Worm (Caenorhabditis elegans): ENCODE results near the gene F40F8.12.

Gene F40F8.12

DNA sequence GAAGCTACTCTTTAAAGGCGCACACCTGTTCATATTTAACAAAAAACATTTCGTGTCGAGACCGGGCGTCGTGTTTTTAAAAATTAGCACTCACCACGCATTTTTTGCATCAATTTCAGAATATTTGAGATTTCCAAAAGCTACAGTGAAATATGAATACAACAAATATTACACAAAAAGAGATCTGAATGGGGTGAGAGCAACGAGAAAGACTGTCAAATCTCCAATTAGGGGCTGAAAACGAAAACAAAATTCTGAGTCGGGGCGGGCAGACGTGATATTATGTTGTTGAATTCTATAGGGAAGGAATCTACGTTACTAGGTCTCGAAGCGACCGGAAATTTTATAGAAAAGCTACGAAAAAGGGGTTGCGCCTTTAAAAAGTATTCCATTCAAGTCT lies 26.0 kb upstream of the F40F8.12 start, which contains the start of gene C09H10.5:
Gene C09H10.5, minus strand, starts transcription at position 101 of the 400 bp plus-strand sequence.
- TF ChIP-seq aly-2 (tag; optimal IDR thresholded peaks at IDR 0.05) (no peak), mml-1 (tag; optimal IDR thresholded peaks at IDR 0.05) (no peak), zag-1 (tag; optimal IDR thresholded peaks at IDR 0.05) (no peak), nhr-25 (tag; optimal IDR thresholded peaks at IDR 0.05) (no peak), nhr-11 (tag; optimal IDR thresholded peaks at IDR 0.05) (no peak)

DNA sequence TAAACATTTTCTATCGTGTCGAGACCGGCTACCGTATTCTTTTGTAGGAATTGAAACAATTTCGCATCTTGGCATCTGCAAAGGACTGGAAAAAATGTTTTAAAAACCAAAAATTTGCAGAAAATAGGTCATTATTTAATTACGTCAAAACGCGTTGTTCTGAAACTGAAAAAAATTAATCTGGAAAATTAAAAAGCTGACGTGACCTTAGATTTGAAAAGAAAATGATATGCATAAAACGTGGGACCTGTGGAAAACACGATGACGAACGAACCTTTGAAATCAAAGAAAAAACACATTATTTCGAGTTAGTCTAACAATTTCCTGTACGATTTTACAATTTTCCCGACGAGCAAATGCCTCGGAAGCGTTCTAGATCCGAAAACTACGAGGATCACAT lies 25.5 kb upstream of the F40F8.12 start, which contains the start of gene C09H10.9:
Gene C09H10.9, plus strand, starts transcription at position 301 of the 400 bp plus-strand sequence.
- TF ChIP-seq mdl-1 (tag; optimal IDR thresholded peaks at IDR 0.05) (no peak), lin-39 (tag; optimal IDR thresholded peaks at IDR 0.05) (no peak), ama-1 (optimal IDR thresholded peaks at IDR 0.05) (no peak), nhr-43 (tag; optimal IDR thresholded peaks at IDR 0.05; ENCODE audit: poor library complexity, severe bottlenecking) (no peak), sea-2 (GFP tag; optimal IDR thresholded peaks at IDR 0.05) (no peak), pha-4 (tag; optimal IDR thresholded peaks at IDR 0.05) (no peak), nfya-1 (tag; optimal IDR thresholded peaks at IDR 0.05; ENCODE audit: insufficient read depth) (no peak), lsy-12 (tag; optimal IDR thresholded peaks at IDR 0.05) (no peak), R02D3.7 (tag; optimal IDR thresholded peaks at IDR 0.05) (no peak), egl-5 (tag; optimal IDR thresholded peaks at IDR 0.05) (no peak)

DNA sequence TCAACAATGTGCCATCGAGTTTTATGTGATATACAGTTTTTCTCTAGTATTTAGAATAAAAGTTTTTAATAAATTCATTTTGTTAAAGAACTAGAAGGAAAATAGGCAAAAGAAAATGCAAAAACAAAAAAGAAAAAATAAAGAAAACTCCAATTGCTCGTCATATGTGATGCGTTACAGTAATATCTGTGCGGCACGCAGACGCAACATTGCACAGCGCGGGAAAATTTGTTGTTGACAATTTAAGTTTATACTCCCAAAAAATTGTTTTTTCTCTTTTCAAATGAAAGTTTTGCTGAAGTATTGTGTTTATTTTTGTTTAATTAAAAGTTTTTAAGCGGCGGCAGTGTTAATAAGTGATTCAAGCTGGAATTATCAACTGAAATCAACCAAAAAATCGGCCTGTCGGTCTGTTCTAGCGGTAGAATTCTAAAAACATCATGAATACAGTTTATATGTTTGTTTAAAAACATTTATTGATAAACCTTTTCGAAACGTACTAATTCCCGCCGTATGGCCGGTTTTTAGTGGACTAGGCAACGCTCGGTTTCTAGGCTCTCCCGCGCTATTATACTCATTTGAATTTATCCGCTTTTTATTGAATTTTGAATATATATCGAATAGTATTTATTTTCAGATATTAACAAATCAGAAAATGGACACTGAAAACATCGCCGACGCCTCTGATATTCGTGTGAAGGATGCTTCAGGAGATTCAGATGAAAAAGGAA lies 23.5 kb upstream of the F40F8.12 start, which contains the start of gene nasp-1:
Gene nasp-1, plus strand, starts transcription at position 632 of the 731 bp plus-strand sequence.
- TF ChIP-seq nhr-23 (tag; optimal IDR thresholded peaks at IDR 0.05) (no peak), nhr-76 (tag; optimal IDR thresholded peaks at IDR 0.05) (no peak), nhr-11 (tag; optimal IDR thresholded peaks at IDR 0.05) (no peak), hmg-11 (tag; optimal IDR thresholded peaks at IDR 0.05) (no peak), nfya-1 (tag; optimal IDR thresholded peaks at IDR 0.05; ENCODE audit: insufficient read depth) (peak; percentile 24), nhr-67 (tag; optimal IDR thresholded peaks at IDR 0.05) (no peak), eor-1 (tag; optimal IDR thresholded peaks at IDR 0.05) (no peak), pha-4 (tag; optimal IDR thresholded peaks at IDR 0.05) (peak; percentile 6), skn-1 (tag; optimal IDR thresholded peaks at IDR 0.05) (no peak), sea-2 (GFP tag; optimal IDR thresholded peaks at IDR 0.05) (no peak), ceh-82 (tag; optimal IDR thresholded peaks at IDR 0.05) (no peak), fkh-2 (tag; optimal IDR thresholded peaks at IDR 0.05) (no peak)

ce11 chrII:11107828-11108227 lies 21.8 kb upstream of the F40F8.12 start, which contains the start of gene apc-17:
Gene apc-17, plus strand, starts transcription at chrII:11108128.
- TF ChIP-seq pha-4 (tag; optimal IDR thresholded peaks at IDR 0.05) (no peak), nhr-67 (tag; optimal IDR thresholded peaks at IDR 0.05) (no peak), R02D3.7 (tag; optimal IDR thresholded peaks at IDR 0.05) (no peak), mml-1 (tag; optimal IDR thresholded peaks at IDR 0.05) (no peak), ceh-16 (tag; optimal IDR thresholded peaks at IDR 0.05) (no peak), elt-3 (tag; optimal IDR thresholded peaks at IDR 0.05) (no peak), ZK546.5 (tag; optimal IDR thresholded peaks at IDR 0.05) (no peak), fkh-10 (GFP tag; optimal IDR thresholded peaks at IDR 0.05) (no peak), pqm-1 (tag; optimal IDR thresholded peaks at IDR 0.05) (no peak), nhr-25 (tag; optimal IDR thresholded peaks at IDR 0.05) (no peak), nfya-1 (tag; optimal IDR thresholded peaks at IDR 0.05; ENCODE audit: insufficient read depth) (no peak)

- no peak for TF ChIP-seq ceh-82 (tag; optimal IDR thresholded peaks at IDR 0.05)
These were observed 19.2 kb upstream of the F40F8.12 start for ce11 chrII:11110419-11110818.

DNA sequence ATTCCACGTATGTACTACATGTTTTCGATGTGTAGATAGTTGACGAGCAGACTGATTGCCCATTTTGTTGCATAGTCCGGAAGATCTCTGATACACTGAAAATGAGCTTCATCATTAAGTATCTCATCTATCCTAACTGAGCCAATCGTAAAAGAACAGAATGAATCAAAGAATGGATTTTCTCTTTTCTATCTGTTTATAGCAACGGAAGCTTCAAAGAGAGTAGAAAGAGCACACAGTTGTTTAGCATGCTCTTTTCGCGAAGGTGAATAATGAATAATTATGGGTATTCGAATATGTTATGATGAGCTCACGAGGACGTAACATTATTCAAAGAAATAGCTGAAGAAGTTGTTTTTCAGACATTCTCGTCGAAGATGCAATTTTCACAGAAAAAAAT lies 18.5 kb upstream of the F40F8.12 start, which contains the start of gene glb-4:
Gene glb-4, minus strand, starts transcription at position 101 of the 400 bp plus-strand sequence.
- no peak for TF ChIP-seq lsy-12 (tag; optimal IDR thresholded peaks at IDR 0.05)
- TF ChIP-seq sea-2 (GFP tag; optimal IDR thresholded peaks at IDR 0.05) = no peak
- TF ChIP-seq fkh-2 (tag; optimal IDR thresholded peaks at IDR 0.05) = no peak
- TF ChIP-seq R02D3.7 (tag; optimal IDR thresholded peaks at IDR 0.05) = no peak
- TF ChIP-seq lin-39 (tag; optimal IDR thresholded peaks at IDR 0.05) = no peak
- TF ChIP-seq nhr-12 (tag; optimal IDR thresholded peaks at IDR 0.05) = no peak
- no peak for TF ChIP-seq ceh-16 (tag; optimal IDR thresholded peaks at IDR 0.05)
- no peak for TF ChIP-seq mml-1 (tag; optimal IDR thresholded peaks at IDR 0.05)

Data from whole organism, L3 larva.